Worm (Caenorhabditis elegans) whole organism, L1 larva: ENCODE results near the gene K10H10.4.

Experiments
- egl-27 ChIP-seq, 2 experiments: fragments of 150-350 bp in 1 of 2; sonication (generic microtip); optimal IDR thresholded peaks; 3 replicates each; lab custom pipeline; 2017 to 2018; ENCODE audit warnings: missing biosample characterization in 2 of 2, missing genetic modification characterization in 2 of 2, missing genetic modification reagents in 2 of 2
- nhr-28 ChIP-seq: fragments of 150-350 bp; optimal IDR thresholded peaks from 2 replicates; lab custom pipeline; 2014; ENCODE audit warnings: missing biosample characterization, missing genetic modification characterization
- nhr-77 ChIP-seq: fragments of 150-350 bp; optimal IDR thresholded peaks from 2 replicates; lab custom pipeline; 2014; ENCODE audit warnings: missing biosample characterization, missing genetic modification characterization
- pqm-1 ChIP-seq: sonication (generic microtip); optimal IDR thresholded peaks from 3 replicates; lab custom pipeline; 2017; ENCODE audit warnings: missing biosample characterization, missing genetic modification characterization
- ztf-4 ChIP-seq: fragments of 150-350 bp; optimal IDR thresholded peaks from 2 replicates; lab custom pipeline; 2014; ENCODE audit warnings: missing biosample characterization, missing genetic modification characterization

DNA sequence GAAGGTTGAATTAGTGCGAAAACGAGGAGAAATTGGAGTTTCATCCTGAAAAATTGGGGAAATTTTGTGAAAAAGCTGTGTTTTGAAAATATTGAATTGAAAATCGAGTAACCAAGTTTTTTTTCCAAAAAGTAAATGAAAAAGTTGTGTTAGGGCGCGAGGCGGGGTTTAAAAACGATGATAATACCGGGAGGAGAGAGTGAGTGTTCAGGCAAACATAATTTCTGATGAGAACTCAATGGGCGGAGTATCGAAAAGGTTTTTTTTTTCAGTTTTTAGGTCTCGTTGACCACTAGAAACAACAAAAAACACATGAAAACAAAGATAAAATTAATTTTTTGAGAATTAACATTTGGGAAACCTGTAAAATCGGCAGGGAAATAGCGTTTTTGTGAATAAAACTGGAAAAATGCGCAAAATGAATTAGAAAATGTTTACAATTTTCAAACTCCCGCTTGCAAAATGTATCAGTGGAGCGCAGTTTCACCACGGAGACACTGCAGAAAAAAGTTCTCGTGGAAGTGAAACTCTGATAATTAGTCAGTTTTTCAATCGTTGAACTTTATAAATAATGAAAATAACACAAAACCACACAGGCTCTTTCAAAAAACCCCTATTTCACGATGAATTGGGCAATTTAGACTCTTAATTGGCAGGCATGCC, 20.5 kb upstream of the K10H10.4 start, which contains the start of gene C13B4.1:
- no peak for TF ChIP-seq ztf-4 (tag; lab: Kevin White, UChicago)
- no peak for TF ChIP-seq nhr-28 (tag; lab: Kevin White, UChicago)
- TF ChIP-seq nhr-77 (tag; lab: Kevin White, UChicago): no peak
- no peak for TF ChIP-seq pqm-1
- TF ChIP-seq egl-27 (tag; optimal IDR thresholded peaks at IDR 0.05; lab: Kevin White, UChicago): no peak
